Fruit fly (Drosophila melanogaster) whole organism, embryonic: Measurements from ENCODE around the gene hry.

Experiments used
- Atf-2 ChIP-seq: fragments of 200-800 bp; sonication (Bioruptor generic); optimal IDR thresholded peaks from 2 replicates; lab custom pipeline; 2016; ENCODE audit warnings: missing biosample characterization, missing genetic modification characterization
- CG10431 ChIP-seq: fragments of 200-800 bp; sonication (Bioruptor generic); optimal IDR thresholded peaks from 3 replicates; lab custom pipeline; 2018; ENCODE audit warnings: missing biosample characterization, mild to moderate bottlenecking, missing genetic modification characterization
- CG11398 ChIP-seq: fragments of 200-800 bp; sonication (Bioruptor generic); optimal IDR thresholded peaks from 2 replicates; lab custom pipeline; 2016; ENCODE audit warnings: missing biosample characterization, missing genetic modification characterization
- CG11456 ChIP-seq: fragments of 200-800 bp; sonication (Bioruptor generic); IDR thresholded peaks from 3 replicates; pipeline ENCODE4 v1.3.6; 2022; ENCODE audit warnings: missing biosample characterization, missing genetic modification characterization
- CG12155 ChIP-seq: fragments of 200-800 bp; sonication (Bioruptor generic); optimal IDR thresholded peaks from 3 replicates; lab custom pipeline; 2016; ENCODE audit warnings: missing biosample characterization, missing genetic modification characterization
- CG12659 ChIP-seq: fragments of 200-800 bp; sonication (Bioruptor generic); optimal IDR thresholded peaks from 3 replicates; lab custom pipeline; 2017; ENCODE audit warnings: mild to moderate bottlenecking, missing biosample characterization, missing genetic modification reagents, missing genetic modification characterization
- CG13123 ChIP-seq: fragments of 200-800 bp; sonication (Bioruptor generic); optimal IDR thresholded peaks from 2 replicates; lab custom pipeline; 2016; ENCODE audit warnings: missing biosample characterization, missing genetic modification characterization
- CG13287 ChIP-seq: fragments of 200-800 bp; sonication (Bioruptor generic); IDR thresholded peaks from 2 replicates; pipeline ENCODE4 v1.3.6; 2022; ENCODE audit warnings: missing biosample characterization, missing genetic modification characterization; ENCODE audit not compliant: partially characterized antibody
- CG13296 ChIP-seq: fragments of 200-800 bp; sonication (Bioruptor generic); optimal IDR thresholded peaks from 3 replicates; lab custom pipeline; 2018; ENCODE audit warnings: missing biosample characterization, mild to moderate bottlenecking, missing genetic modification characterization
- CG15479 ChIP-seq: fragments of 200-800 bp; sonication (Bioruptor generic); optimal IDR thresholded peaks from 3 replicates; lab custom pipeline; 2019; ENCODE audit warnings: missing biosample characterization, mild to moderate bottlenecking, missing genetic modification characterization, moderate library complexity
- CG17186 ChIP-seq: fragments of 200-800 bp; sonication (Bioruptor generic); optimal IDR thresholded peaks from 3 replicates; lab custom pipeline; 2017; ENCODE audit warnings: missing biosample characterization, missing genetic modification reagents, missing genetic modification characterization
- CG18262 ChIP-seq: fragments of 200-800 bp; optimal IDR thresholded peaks from 3 replicates; lab custom pipeline; 2019; ENCODE audit warnings: missing biosample characterization, mild to moderate bottlenecking, missing genetic modification characterization, moderate library complexity
- CG1832 ChIP-seq: fragments of 200-800 bp; sonication (Bioruptor generic); optimal IDR thresholded peaks from 2 replicates; lab custom pipeline; 2017; ENCODE audit warnings: missing biosample characterization, mild to moderate bottlenecking, missing genetic modification characterization, inconsistent platforms
- CG18599 ChIP-seq: fragments of 200-800 bp; sonication (Bioruptor generic); optimal IDR thresholded peaks from 3 replicates; lab custom pipeline; 2017; ENCODE audit warnings: missing biosample characterization, missing genetic modification characterization, mild to moderate bottlenecking, moderate library complexity, missing genetic modification reagents
- CG31224 ChIP-seq: fragments of 200-800 bp; sonication (Bioruptor generic); IDR thresholded peaks from 2 replicates; pipeline ENCODE4 v1.3.6; 2022; ENCODE audit warnings: missing biosample characterization, missing genetic modification characterization
- CG5180 ChIP-seq: fragments of 200-800 bp; sonication (Bioruptor generic); optimal IDR thresholded peaks from 3 replicates; lab custom pipeline; 2017; ENCODE audit warnings: missing biosample characterization, missing genetic modification characterization, mild to moderate bottlenecking, moderate library complexity, missing genetic modification reagents
- CG6813 ChIP-seq: fragments of 200-800 bp; sonication (Bioruptor generic); optimal IDR thresholded peaks from 2 replicates; lab custom pipeline; 2017; ENCODE audit warnings: missing biosample characterization, missing genetic modification characterization, mild to moderate bottlenecking, moderate library complexity, missing genetic modification reagents
- CG9876 ChIP-seq: fragments of 200-800 bp; sonication (Bioruptor generic); optimal IDR thresholded peaks from 2 replicates; lab custom pipeline; 2016; ENCODE audit warnings: missing biosample characterization, missing genetic modification characterization
- Dp ChIP-seq: fragments of 200-800 bp; sonication (Bioruptor generic); optimal IDR thresholded peaks from 2 replicates; lab custom pipeline; 2018; ENCODE audit warnings: missing biosample characterization, mild to moderate bottlenecking, missing genetic modification characterization, moderate library complexity
- HHEX ChIP-seq: fragments of 200-800 bp; sonication (Bioruptor generic); optimal IDR thresholded peaks from 3 replicates; lab custom pipeline; 2017; ENCODE audit warnings: missing biosample characterization, mild to moderate bottlenecking, missing genetic modification characterization, missing genetic modification reagents
- Max ChIP-seq: fragments of 200-800 bp; sonication (Bioruptor generic); optimal IDR thresholded peaks from 2 replicates; lab custom pipeline; 2016; ENCODE audit warnings: missing biosample characterization, mild to moderate bottlenecking, missing genetic modification characterization
- Mes4 ChIP-seq: fragments of 200-800 bp; sonication (Bioruptor generic); optimal IDR thresholded peaks from 2 replicates; lab custom pipeline; 2016; ENCODE audit warnings: missing biosample characterization, missing genetic modification characterization
- Nf-YB ChIP-seq: fragments of 200-800 bp; sonication (Bioruptor generic); optimal IDR thresholded peaks from 3 replicates; lab custom pipeline; 2019; ENCODE audit warnings: missing biosample characterization, mild to moderate bottlenecking, missing genetic modification characterization, moderate library complexity
- Ravus ChIP-seq: fragments of 200-800 bp; sonication (Bioruptor generic); IDR thresholded peaks from 2 replicates; pipeline ENCODE4 v1.3.6; 2022; ENCODE audit warnings: missing biosample characterization, missing genetic modification characterization
- Sry-β ChIP-seq: fragments of 200-800 bp; sonication (Bioruptor generic); optimal IDR thresholded peaks from 2 replicates; lab custom pipeline; 2018; ENCODE audit warnings: missing biosample characterization, mild to moderate bottlenecking, missing genetic modification characterization, moderate library complexity
- TFAM ChIP-seq: fragments of 200-800 bp; sonication (Bioruptor generic); optimal IDR thresholded peaks from 2 replicates; lab custom pipeline; 2017; ENCODE audit warnings: missing biosample characterization, missing genetic modification characterization, inconsistent platforms
- ato ChIP-seq: fragments of 200-800 bp; sonication (Bioruptor generic); IDR thresholded peaks from 2 replicates; pipeline ENCODE4 v1.3.6; 2022; ENCODE audit warnings: missing biosample characterization, missing genetic modification characterization; ENCODE audit not compliant: partially characterized antibody
- ci ChIP-seq: fragments of 200-800 bp; sonication (Bioruptor generic); IDR thresholded peaks from 3 replicates; pipeline ENCODE4 v1.3.6; 2022; ENCODE audit warnings: missing biosample characterization, missing genetic modification characterization
- crp ChIP-seq, 2 experiments: fragments of 200-800 bp; sonication (Bioruptor generic); optimal IDR thresholded peaks; 2 replicates in 1 of 2; 3 replicates in 1 of 2; lab custom pipeline; 2017; ENCODE audit warnings: missing biosample characterization in 2 of 2, missing genetic modification characterization in 2 of 2, mild to moderate bottlenecking in 1 of 2, moderate library complexity in 1 of 2
- dpn ChIP-seq, 2 experiments: fragments of 200-800 bp; sonication (Bioruptor generic); optimal IDR thresholded peaks; 3 replicates each; lab custom pipeline; 2016; ENCODE audit warnings: missing biosample characterization in 2 of 2, missing genetic modification characterization in 2 of 2
- gsb ChIP-seq: fragments of 200-800 bp; sonication (Bioruptor generic); IDR thresholded peaks from 2 replicates; pipeline ENCODE4 v1.3.6; 2022; ENCODE audit warnings: missing biosample characterization, missing genetic modification characterization
- her ChIP-seq: fragments of 200-800 bp; sonication (Bioruptor generic); optimal IDR thresholded peaks from 2 replicates; lab custom pipeline; 2016; ENCODE audit warnings: missing biosample characterization, missing genetic modification characterization
- hth ChIP-seq: fragments of >200 bp; optimal IDR thresholded peaks from 2 replicates; lab custom pipeline; 2017; ENCODE audit warnings: inconsistent platforms
- jing ChIP-seq: fragments of 200-800 bp; sonication (Bioruptor generic); optimal IDR thresholded peaks from 2 replicates; lab custom pipeline; 2018; ENCODE audit warnings: missing biosample characterization, mild to moderate bottlenecking, missing genetic modification characterization
- kah ChIP-seq: fragments of 200-800 bp; sonication (Bioruptor generic); optimal IDR thresholded peaks from 2 replicates; lab custom pipeline; 2018; ENCODE audit warnings: missing biosample characterization, mild to moderate bottlenecking, missing genetic modification characterization
- lab ChIP-seq: fragments of 200-800 bp; sonication (Bioruptor generic); optimal IDR thresholded peaks from 3 replicates; lab custom pipeline; 2017; ENCODE audit warnings: missing biosample characterization, missing genetic modification characterization, mild to moderate bottlenecking, moderate library complexity, missing genetic modification reagents
- lola ChIP-seq, 3 experiments: fragments of >200 bp in 2 of 3; fragments of 200-800 bp in 1 of 3; sonication (Bioruptor generic) in 1 of 3; optimal IDR thresholded peaks; 2 replicates each; lab custom pipeline; 2017 to 2019; ENCODE audit warnings: missing biosample characterization in 3 of 3, missing genetic modification characterization in 3 of 3, mild to moderate bottlenecking in 1 of 3, moderate library complexity in 1 of 3
- maf-S ChIP-seq: fragments of 200-800 bp; sonication (Bioruptor generic); optimal IDR thresholded peaks from 2 replicates; lab custom pipeline; 2016; ENCODE audit warnings: missing biosample characterization, missing genetic modification characterization
- nau ChIP-seq: fragments of 200-800 bp; sonication (Bioruptor generic); optimal IDR thresholded peaks from 3 replicates; lab custom pipeline; 2017; ENCODE audit warnings: missing biosample characterization, mild to moderate bottlenecking, missing genetic modification characterization, missing genetic modification reagents
- nerfin-1 ChIP-seq: fragments of 200-800 bp; sonication (Bioruptor generic); optimal IDR thresholded peaks from 3 replicates; lab custom pipeline; 2019; ENCODE audit warnings: missing biosample characterization, mild to moderate bottlenecking, missing genetic modification characterization, moderate library complexity
- pb ChIP-seq: fragments of 200-800 bp; sonication (Bioruptor generic); optimal IDR thresholded peaks from 3 replicates; lab custom pipeline; 2016; ENCODE audit warnings: missing biosample characterization, missing genetic modification characterization
- repo ChIP-seq: fragments of 200-800 bp; sonication (Bioruptor generic); optimal IDR thresholded peaks from 2 replicates; lab custom pipeline; 2016; ENCODE audit warnings: missing biosample characterization, missing genetic modification characterization
- run ChIP-seq: fragments of 200-800 bp; sonication (Bioruptor generic); optimal IDR thresholded peaks from 3 replicates; lab custom pipeline; 2018; ENCODE audit warnings: missing biosample characterization, mild to moderate bottlenecking, missing genetic modification characterization
- salm ChIP-seq: fragments of 200-800 bp; sonication (Bioruptor generic); optimal IDR thresholded peaks from 2 replicates; lab custom pipeline; 2018; ENCODE audit warnings: missing biosample characterization, mild to moderate bottlenecking, missing genetic modification characterization
- trh ChIP-seq: fragments of 200-800 bp; sonication (Bioruptor generic); optimal IDR thresholded peaks from 2 replicates; lab custom pipeline; 2016; ENCODE audit warnings: missing biosample characterization, missing genetic modification characterization
- ttk ChIP-seq: fragments of 200-800 bp; sonication (Bioruptor generic); IDR thresholded peaks from 2 replicates; pipeline ENCODE4 v2.1.2; 2022; ENCODE audit warnings: missing biosample characterization, missing genetic modification characterization
- unpg ChIP-seq: fragments of 200-800 bp; sonication (Bioruptor generic); optimal IDR thresholded peaks from 3 replicates; lab custom pipeline; 2018; ENCODE audit warnings: missing biosample characterization, mild to moderate bottlenecking, missing genetic modification characterization, moderate library complexity
- vfl ChIP-seq: fragments of 200-800 bp; sonication (Bioruptor generic); optimal IDR thresholded peaks from 2 replicates; lab custom pipeline; 2016; ENCODE audit warnings: missing biosample characterization, missing genetic modification characterization
- wdn ChIP-seq: fragments of 200-800 bp; sonication (Bioruptor generic); IDR thresholded peaks from 2 replicates; pipeline ENCODE4 v1.3.6; 2022; ENCODE audit warnings: missing biosample characterization, missing genetic modification characterization
- zen ChIP-seq: fragments of 200-800 bp; sonication (Bioruptor generic); optimal IDR thresholded peaks from 3 replicates; lab custom pipeline; 2018; ENCODE audit warnings: missing biosample characterization, mild to moderate bottlenecking, missing genetic modification characterization, moderate library complexity
- zf30C ChIP-seq: fragments of 200-800 bp; sonication (Bioruptor generic); optimal IDR thresholded peaks from 3 replicates; lab custom pipeline; 2018; ENCODE audit warnings: missing biosample characterization, mild to moderate bottlenecking, missing genetic modification characterization

hry gene

DNA sequence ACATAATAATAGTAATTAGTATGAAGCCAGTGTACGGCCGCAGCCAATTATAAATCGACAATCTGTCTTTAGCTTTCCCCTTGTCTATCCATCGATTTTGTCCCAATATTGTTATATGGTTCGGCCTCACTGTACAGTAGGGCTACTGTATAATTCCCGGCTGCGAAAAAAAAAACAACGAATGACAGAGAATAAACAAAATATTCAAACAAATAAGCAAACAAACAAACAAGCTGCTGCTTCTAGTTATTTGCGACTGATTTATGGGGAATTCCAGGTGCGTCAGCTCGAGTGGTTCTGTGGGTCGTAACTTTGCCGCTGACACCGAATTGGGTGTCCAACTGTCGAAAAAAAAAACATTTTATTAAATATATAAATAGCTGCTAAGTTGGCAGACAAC, 14.1 kb downstream of the hry start (continued):
- TF ChIP-seq dpn (GFP tag; optimal IDR thresholded peaks at IDR 0.05; lab: Kevin White, UChicago) (peak in 1 of 2 experiments; percentile 45), Atf-2 (no peak), maf-S (GFP tag; lab: Kevin White, UChicago) (no peak), CG13123 (GFP tag; lab: Kevin White, UChicago) (no peak), trh (peak; percentile 22), repo (GFP tag; lab: Kevin White, UChicago) (no peak), Ravus (GFP tag; lab: Robert Waterston, UW) (no peak), CG17186 (GFP tag; lab: Kevin White, UChicago) (no peak), Mes4 (GFP tag; lab: Kevin White, UChicago) (no peak), vfl (GFP tag; lab: Kevin White, UChicago) (no peak), CG10431 (GFP tag; lab: Kevin White, UChicago) (no peak), hth (lab: Kevin White, UChicago) (no peak), lola (GFP tag; optimal IDR thresholded peaks at IDR 0.05; lab: Kevin White, UChicago) (no peak), salm (tag; lab: Kevin White, UChicago) (no peak), CG12155 (GFP tag; lab: Kevin White, UChicago) (no peak), CG12659 (GFP tag; lab: Kevin White, UChicago) (no peak), CG18262 (no peak), Sry-β (GFP tag; lab: Kevin White, UChicago) (no peak), CG1832 (GFP tag; lab: Kevin White, UChicago) (no peak), HHEX (GFP tag; lab: Kevin White, UChicago) (peak; percentile 44), lab (GFP tag; lab: Kevin White, UChicago) (peak; percentile 86), run (tag; lab: Kevin White, UChicago) (peak; percentile 5), Dp (GFP tag; lab: Kevin White, UChicago) (no peak), nerfin-1 (tag; lab: Kevin White, UChicago) (no peak), ato (GFP tag; lab: Robert Waterston, UW) (no peak), CG18599 (peak; percentile 81), CG15479 (GFP tag; lab: Kevin White, UChicago) (no peak), CG31224 (no peak), zen (no peak), kah (GFP tag; lab: Kevin White, UChicago) (no peak), CG6813 (GFP tag; lab: Kevin White, UChicago) (peak; percentile 76), zf30C (GFP tag; lab: Kevin White, UChicago) (no peak), ci (GFP tag; lab: Robert Waterston, UW) (no peak), CG9876 (GFP tag; lab: Kevin White, UChicago) (no peak), crp (GFP tag; optimal IDR thresholded peaks at IDR 0.05; lab: Kevin White, UChicago) (no peak), pb (GFP tag; lab: Kevin White, UChicago) (no peak), CG13287 (GFP tag; lab: Robert Waterston, UW) (no peak), CG13296 (peak; percentile 78), ttk (GFP tag; lab: Robert Waterston, UW) (no peak), CG5180 (GFP tag; lab: Kevin White, UChicago) (no peak), CG11456 (GFP tag; lab: Robert Waterston, UW) (peak; percentile 53; the same call in 1 of the 3 replicates), her (GFP tag; lab: Kevin White, UChicago) (peak; percentile 40), TFAM (GFP tag; lab: Kevin White, UChicago) (no peak), Max (GFP tag; lab: Kevin White, UChicago) (no peak), unpg (GFP tag; lab: Kevin White, UChicago) (peak; percentile 50), CG11398 (GFP tag; lab: Kevin White, UChicago) (no peak), nau (GFP tag; lab: Kevin White, UChicago) (peak; percentile 11), Nf-YB (GFP tag; lab: Kevin White, UChicago) (no peak), jing (GFP tag; lab: Kevin White, UChicago) (no peak), wdn (GFP tag; lab: Robert Waterston, UW) (no peak), gsb (peak; percentile 53)
